Fruit fly (Drosophila melanogaster): Measurements from ENCODE around the gene AcCoAS.

Gene AcCoAS

dm6 chr3L:21281706-21282105 is 1.7 kb upstream of the AcCoAS start:
- TF ChIP-seq usp (GFP tag; optimal IDR thresholded peaks at IDR 0.05) (no peak), psq (optimal IDR thresholded peaks at IDR 0.05) (no peak), CG8478 (optimal IDR thresholded peaks at IDR 0.05) (no peak), Dll (optimal IDR thresholded peaks at IDR 0.05) (no peak), pan (optimal IDR thresholded peaks at IDR 0.05) (no peak), EcR (GFP tag; optimal IDR thresholded peaks at IDR 0.05) (no peak)

- TF ChIP-seq psq (optimal IDR thresholded peaks at IDR 0.05) (no peak), CG8478 (optimal IDR thresholded peaks at IDR 0.05) (no peak), Dll (optimal IDR thresholded peaks at IDR 0.05) (no peak), usp (GFP tag; optimal IDR thresholded peaks at IDR 0.05) (no peak), EcR (GFP tag; optimal IDR thresholded peaks at IDR 0.05) (no peak)
Observed at dm6 chr3L:21280996-21281691, 1.1 kb upstream of the AcCoAS start, which contains the start of gene ppl. TSS of gene ppl (minus strand) at chr3L:21281506.

- TF ChIP-seq pan (optimal IDR thresholded peaks at IDR 0.05) (no peak), CG8478 (optimal IDR thresholded peaks at IDR 0.05) (no peak), EcR (GFP tag; optimal IDR thresholded peaks at IDR 0.05) (no peak), usp (GFP tag; optimal IDR thresholded peaks at IDR 0.05) (no peak), Dll (optimal IDR thresholded peaks at IDR 0.05) (no peak), psq (optimal IDR thresholded peaks at IDR 0.05) (no peak)
Observed at dm6 chr3L:21279168-21279567, 875 bp downstream of the AcCoAS start.

- TF ChIP-seq Dll (optimal IDR thresholded peaks at IDR 0.05) (no peak), psq (optimal IDR thresholded peaks at IDR 0.05) (no peak), CG8478 (optimal IDR thresholded peaks at IDR 0.05) (no peak), usp (GFP tag; optimal IDR thresholded peaks at IDR 0.05) (no peak), pan (optimal IDR thresholded peaks at IDR 0.05) (no peak), EcR (GFP tag; optimal IDR thresholded peaks at IDR 0.05) (no peak)
Observed at dm6 chr3L:21277897-21278530, 2.0 kb downstream of the AcCoAS start.

dm6 chr3L:21276296-21277257 is 3.5 kb downstream of the AcCoAS start:
- TF ChIP-seq usp (GFP tag; optimal IDR thresholded peaks at IDR 0.05) = no peak
- TF ChIP-seq EcR (GFP tag; optimal IDR thresholded peaks at IDR 0.05) = no peak
- TF ChIP-seq CG8478 (optimal IDR thresholded peaks at IDR 0.05) = no peak
- TF ChIP-seq psq (optimal IDR thresholded peaks at IDR 0.05) = no peak
- no peak for TF ChIP-seq pan (optimal IDR thresholded peaks at IDR 0.05)
- TF ChIP-seq Dll (optimal IDR thresholded peaks at IDR 0.05) = no peak

- TF ChIP-seq psq (optimal IDR thresholded peaks at IDR 0.05) = no peak
- TF ChIP-seq CG8478 (optimal IDR thresholded peaks at IDR 0.05) = no peak
- TF ChIP-seq usp (GFP tag; optimal IDR thresholded peaks at IDR 0.05) = no peak
- TF ChIP-seq EcR (GFP tag; optimal IDR thresholded peaks at IDR 0.05) = no peak
- TF ChIP-seq Dll (optimal IDR thresholded peaks at IDR 0.05) = no peak
- no peak for TF ChIP-seq pan (optimal IDR thresholded peaks at IDR 0.05)
Observed at dm6 chr3L:21275921-21276295, 4.1 kb downstream of the AcCoAS start.

- no peak for TF ChIP-seq pan (optimal IDR thresholded peaks at IDR 0.05)
- no peak for TF ChIP-seq psq (optimal IDR thresholded peaks at IDR 0.05)
- no peak for TF ChIP-seq EcR (GFP tag; optimal IDR thresholded peaks at IDR 0.05)
- TF ChIP-seq CG8478 (optimal IDR thresholded peaks at IDR 0.05) = no peak
- TF ChIP-seq usp (GFP tag; optimal IDR thresholded peaks at IDR 0.05) = no peak
- TF ChIP-seq Dll (optimal IDR thresholded peaks at IDR 0.05) = no peak
Observed at dm6 chr3L:21273504-21273903, 6.5 kb downstream of the AcCoAS start.

- TF ChIP-seq EcR (GFP tag; optimal IDR thresholded peaks at IDR 0.05) (no peak), usp (GFP tag; optimal IDR thresholded peaks at IDR 0.05) (no peak)
Observed at dm6 chr3L:21270480-21270879, 9.6 kb downstream of the AcCoAS start, which contains the start of gene CG9389. TSS of gene CG9389 (minus strand) at chr3L:21270580.

dm6 chr3L:21267862-21268385 is 12.1 kb downstream of the AcCoAS start, which contains the start of gene CG9391:
TSS of gene CG9391 (minus strand) at chr3L:21268335.
- TF ChIP-seq psq (optimal IDR thresholded peaks at IDR 0.05) = no peak
- no peak for TF ChIP-seq pan (optimal IDR thresholded peaks at IDR 0.05)
- no peak for TF ChIP-seq Dll (optimal IDR thresholded peaks at IDR 0.05)
- no peak for TF ChIP-seq CG8478 (optimal IDR thresholded peaks at IDR 0.05)
- TF ChIP-seq usp (GFP tag; optimal IDR thresholded peaks at IDR 0.05) = no peak
- no peak for TF ChIP-seq EcR (GFP tag; optimal IDR thresholded peaks at IDR 0.05)

dm6 chr3L:21266101-21266656 is 13.9 kb downstream of the AcCoAS start:
- TF ChIP-seq usp (GFP tag; optimal IDR thresholded peaks at IDR 0.05) (no peak), pan (optimal IDR thresholded peaks at IDR 0.05) (no peak), psq (optimal IDR thresholded peaks at IDR 0.05) (no peak), EcR (GFP tag; optimal IDR thresholded peaks at IDR 0.05) (no peak), Dll (optimal IDR thresholded peaks at IDR 0.05) (no peak), CG8478 (optimal IDR thresholded peaks at IDR 0.05) (no peak)

dm6 chr3L:21262426-21262825 is 17.6 kb downstream of the AcCoAS start:
- no peak for TF ChIP-seq usp (GFP tag; optimal IDR thresholded peaks at IDR 0.05)
- no peak for TF ChIP-seq CG8478 (optimal IDR thresholded peaks at IDR 0.05)
- TF ChIP-seq Dll (optimal IDR thresholded peaks at IDR 0.05) = no peak
- no peak for TF ChIP-seq psq (optimal IDR thresholded peaks at IDR 0.05)
- TF ChIP-seq pan (optimal IDR thresholded peaks at IDR 0.05) = no peak
- TF ChIP-seq EcR (GFP tag; optimal IDR thresholded peaks at IDR 0.05) = no peak
